Fruit fly (Drosophila melanogaster) whole organism, prepupa: ENCODE measurements around the gene CG6295.

ENCODE experiments used
- Gug ChIP-seq: fragments of 200-800 bp; sonication (Bioruptor generic); IDR thresholded peaks from 2 replicates; pipeline ENCODE4 v1.3.6; 2022; ENCODE audit warnings: missing biosample characterization, missing genetic modification characterization
- Sox102F ChIP-seq: fragments of 200-800 bp; sonication (Bioruptor generic); optimal IDR thresholded peaks from 2 replicates; lab custom pipeline; 2016; ENCODE audit warnings: missing biosample characterization, mild to moderate bottlenecking, missing genetic modification characterization
- acj6 ChIP-seq: fragments of 200-800 bp; sonication (Bioruptor generic); optimal IDR thresholded peaks from 3 replicates; lab custom pipeline; 2016; ENCODE audit warnings: missing biosample characterization, missing genetic modification characterization
- lz ChIP-seq: fragments of 200-800 bp; sonication (Bioruptor generic); optimal IDR thresholded peaks from 3 replicates; lab custom pipeline; 2016; ENCODE audit warnings: missing biosample characterization, missing genetic modification characterization
- pdm3 ChIP-seq: fragments of 200-800 bp; sonication (Bioruptor generic); optimal IDR thresholded peaks from 3 replicates; lab custom pipeline; 2016; ENCODE audit warnings: missing biosample characterization, missing genetic modification characterization
- topi ChIP-seq: fragments of 200-800 bp; sonication (Bioruptor generic); optimal IDR thresholded peaks from 3 replicates; lab custom pipeline; 2016; ENCODE audit warnings: missing biosample characterization, missing genetic modification characterization

- no peak for TF ChIP-seq lz (GFP tag; lab: Kevin White, UChicago)
- no peak for TF ChIP-seq pdm3 (GFP tag; lab: Kevin White, UChicago)
- no peak for TF ChIP-seq Gug (GFP tag; lab: Robert Waterston, UW)
- no peak for TF ChIP-seq acj6 (GFP tag; lab: Kevin White, UChicago)
- TF ChIP-seq topi: no peak
- TF ChIP-seq Sox102F (GFP tag; lab: Kevin White, UChicago): no peak
These were observed 40.0 kb downstream of the CG6295 start, which contains the start of gene CG5521 for dm6 chr3R:26966794-26967323.
